Worm (Caenorhabditis elegans) whole organism, midembryonic: ENCODE measurements around the gene T06C10.3.

Experiments
- T22C8.4 ChIP-seq: fragments of 200-800 bp; sonication (Bioruptor generic); IDR thresholded peaks from 2 replicates; pipeline ENCODE4 v1.3.6; 2022; ENCODE audit warnings: missing genetic modification characterization, missing compliant biosample characterization
- flt-1 ChIP-seq: fragments of 200-800 bp; sonication (Bioruptor generic); IDR thresholded peaks from 2 replicates; pipeline ENCODE4 v1.3.6; 2022; ENCODE audit warnings: missing genetic modification characterization, missing compliant biosample characterization
- klf-2 ChIP-seq: fragments of 200-800 bp; sonication (Bioruptor generic); conservative IDR thresholded peaks from 2 replicates; pipeline ENCODE4 v1.3.6; 2022; ENCODE audit warnings: missing genetic modification reagents, missing genetic modification characterization, missing compliant biosample characterization
- med-1 ChIP-seq: sonication (generic microtip); optimal IDR thresholded peaks from 2 replicates; lab custom pipeline; 2017; ENCODE audit warnings: missing genetic modification characterization, mild to moderate bottlenecking, missing compliant biosample characterization, antibody characterized with exemption, missing genetic modification reagents; ENCODE audit not compliant: insufficient read depth
- ref-1 ChIP-seq: fragments of 200-800 bp; sonication (Bioruptor generic); conservative IDR thresholded peaks from 2 replicates; pipeline ENCODE4 v1.3.6; 2022; ENCODE audit warnings: missing genetic modification reagents, missing genetic modification characterization, missing compliant biosample characterization
- tab-1 ChIP-seq: fragments of 200-800 bp; sonication (Bioruptor generic); IDR thresholded peaks from 2 replicates; pipeline ENCODE4 v1.3.6; 2022; ENCODE audit warnings: missing genetic modification characterization, missing compliant biosample characterization
- ztf-23 ChIP-seq: fragments of 200-800 bp; sonication (Bioruptor generic); IDR thresholded peaks from 2 replicates; pipeline ENCODE4 v1.3.6; 2022; ENCODE audit warnings: missing genetic modification reagents, missing genetic modification characterization, missing compliant biosample characterization
- ztf-29 ChIP-seq: fragments of 200-800 bp; sonication (Bioruptor generic); IDR thresholded peaks from 2 replicates; pipeline ENCODE4 v1.3.6; 2022; ENCODE audit warnings: missing genetic modification reagents, missing genetic modification characterization, missing compliant biosample characterization

- TF ChIP-seq tab-1 (no peak), flt-1 (GFP tag; lab: Robert Waterston, UW) (no peak), klf-2 (GFP tag; lab: Robert Waterston, UW) (no peak), ztf-23 (GFP tag; lab: Robert Waterston, UW) (no peak), ref-1 (GFP tag; lab: Robert Waterston, UW) (no peak), med-1 (GFP tag; lab: Kevin White, UChicago) (no peak), T22C8.4 (GFP tag; lab: Robert Waterston, UW) (no peak), ztf-29 (no peak)
These were observed at the start of gene T06C10.3 for ce11 chrIV:7870451-7870850.
